Fruit fly (Drosophila melanogaster) Kc167 (cell line): Measurements from ENCODE around the gene PH4alphaSG2.

Source experiments
- Myc ChIP-seq: fragments of >200 bp; optimal IDR thresholded peaks from 2 replicates; lab custom pipeline; 2017; ENCODE audit warnings: missing external identifiers
- psq ChIP-seq: fragments of >200 bp; optimal IDR thresholded peaks from 2 replicates; lab custom pipeline; 2017; ENCODE audit warnings: missing external identifiers
- ttk ChIP-seq: sonication (Bioruptor generic); optimal IDR thresholded peaks from 2 replicates; lab custom pipeline; 2017; ENCODE audit warnings: missing external identifiers

DNA sequence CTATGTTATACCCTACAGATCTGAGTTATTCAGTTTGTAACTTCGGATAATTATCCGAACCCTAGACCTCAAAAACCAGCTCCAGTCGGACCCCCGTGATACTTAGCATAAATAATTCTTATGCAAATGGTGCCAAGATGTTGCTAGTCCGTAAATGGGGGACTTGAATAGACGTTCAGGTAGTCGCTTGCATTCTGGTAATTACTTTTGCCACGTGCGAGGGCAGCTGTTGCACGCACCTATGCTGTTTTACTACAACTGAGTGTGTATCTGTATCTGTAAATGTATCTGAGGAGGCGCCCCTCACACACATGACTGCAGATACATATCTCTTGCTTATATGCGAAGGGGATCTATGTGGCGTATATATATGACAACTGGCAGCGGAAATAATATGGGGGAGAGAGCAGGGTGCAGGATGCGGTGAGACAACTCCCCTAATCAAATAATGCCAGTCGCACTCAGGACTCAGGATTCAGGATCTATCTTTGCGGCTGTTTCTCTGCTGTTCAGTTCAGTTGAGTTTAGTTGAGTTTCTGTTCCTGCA, 15.1 kb upstream of the PH4alphaSG2 start:
- no peak for TF ChIP-seq psq (lab: Kevin White, UChicago)
- no peak for TF ChIP-seq Myc (lab: Kevin White, UChicago)
- TF ChIP-seq ttk (lab: Kevin White, UChicago): no peak
